Fruit fly (Drosophila melanogaster) whole organism, pupa: ENCODE results near the gene CG13113.

ENCODE experiments used
- CG10348 ChIP-seq: fragments of 200-800 bp; sonication (Bioruptor generic); IDR thresholded peaks from 2 replicates; pipeline ENCODE4 v1.3.6; 2022; ENCODE audit warnings: missing biosample characterization, missing genetic modification characterization
- CG12605 ChIP-seq: fragments of 200-800 bp; sonication (Bioruptor generic); IDR thresholded peaks from 2 replicates; pipeline ENCODE4 v1.3.6; 2022; ENCODE audit warnings: missing biosample characterization, missing genetic modification characterization
- CG13204 ChIP-seq: fragments of 200-800 bp; sonication (Bioruptor generic); optimal IDR thresholded peaks from 2 replicates; lab custom pipeline; 2018; ENCODE audit warnings: missing biosample characterization, mild to moderate bottlenecking, missing genetic modification characterization, moderate library complexity
- CG14655 ChIP-seq: fragments of 200-800 bp; sonication (Bioruptor generic); optimal IDR thresholded peaks from 3 replicates; lab custom pipeline; 2017; ENCODE audit warnings: mild to moderate bottlenecking, missing biosample characterization, missing genetic modification reagents, missing genetic modification characterization
- CG15710 ChIP-seq: fragments of 200-800 bp; sonication (Bioruptor generic); optimal IDR thresholded peaks from 2 replicates; lab custom pipeline; 2018; ENCODE audit warnings: missing biosample characterization, mild to moderate bottlenecking, missing genetic modification characterization, moderate library complexity
- CG17806 ChIP-seq: fragments of 200-800 bp; sonication (Bioruptor generic); optimal IDR thresholded peaks from 2 replicates; lab custom pipeline; 2018; ENCODE audit warnings: missing biosample characterization, mild to moderate bottlenecking, missing genetic modification characterization, moderate library complexity
- CG32121 ChIP-seq: fragments of 200-800 bp; sonication (Bioruptor generic); IDR thresholded peaks from 2 replicates; pipeline ENCODE4 v1.3.6; 2022; ENCODE audit warnings: missing biosample characterization, missing genetic modification characterization
- CG34367 ChIP-seq: fragments of 200-800 bp; sonication (Bioruptor generic); optimal IDR thresholded peaks from 2 replicates; lab custom pipeline; 2018; ENCODE audit warnings: missing biosample characterization, mild to moderate bottlenecking, missing genetic modification characterization
- CG4496 ChIP-seq: fragments of 200-800 bp; sonication (Bioruptor generic); IDR thresholded peaks from 3 replicates; pipeline ENCODE4 v1.3.6; 2022; ENCODE audit warnings: missing biosample characterization, missing genetic modification characterization
- CG8301 ChIP-seq: fragments of 200-800 bp; sonication (Bioruptor generic); optimal IDR thresholded peaks from 2 replicates; lab custom pipeline; 2018; ENCODE audit warnings: missing biosample characterization, mild to moderate bottlenecking, missing genetic modification characterization
- CG9948 ChIP-seq: fragments of 200-800 bp; sonication (Bioruptor generic); optimal IDR thresholded peaks from 2 replicates; lab custom pipeline; 2018; ENCODE audit warnings: missing biosample characterization, mild to moderate bottlenecking, missing genetic modification characterization, moderate library complexity
- D1 ChIP-seq: fragments of 200-800 bp; sonication (Bioruptor generic); optimal IDR thresholded peaks from 2 replicates; lab custom pipeline; 2018; ENCODE audit warnings: missing biosample characterization, mild to moderate bottlenecking, missing genetic modification characterization, moderate library complexity
- EcR ChIP-seq: fragments of 200-800 bp; sonication (Bioruptor generic); optimal IDR thresholded peaks from 3 replicates; lab custom pipeline; 2019; ENCODE audit warnings: missing biosample characterization, missing genetic modification characterization, mild to moderate bottlenecking, moderate library complexity, missing genetic modification reagents
- Ets98B ChIP-seq: fragments of 200-800 bp; sonication (Bioruptor generic); IDR thresholded peaks from 2 replicates; pipeline ENCODE4 v1.3.6; 2022; ENCODE audit warnings: missing biosample characterization, missing genetic modification characterization
- Pif1A ChIP-seq: fragments of 200-800 bp; sonication (Bioruptor generic); optimal IDR thresholded peaks from 3 replicates; lab custom pipeline; 2016; ENCODE audit warnings: missing biosample characterization, missing genetic modification characterization
- Pif1B ChIP-seq: fragments of 200-800 bp; sonication (Bioruptor generic); optimal IDR thresholded peaks from 3 replicates; lab custom pipeline; 2016; ENCODE audit warnings: missing biosample characterization, missing genetic modification characterization
- Snoo ChIP-seq: fragments of 200-800 bp; sonication (Bioruptor generic); optimal IDR thresholded peaks from 3 replicates; lab custom pipeline; 2017; ENCODE audit warnings: missing biosample characterization, mild to moderate bottlenecking, missing genetic modification characterization, inconsistent platforms
- fd96Ca ChIP-seq: fragments of 200-800 bp; sonication (Bioruptor generic); IDR thresholded peaks from 3 replicates; pipeline ENCODE4 v1.3.6; 2022; ENCODE audit warnings: missing biosample characterization, missing genetic modification characterization
- gl ChIP-seq: fragments of 200-800 bp; sonication (Bioruptor generic); optimal IDR thresholded peaks from 2 replicates; lab custom pipeline; 2018; ENCODE audit warnings: missing biosample characterization, mild to moderate bottlenecking, missing genetic modification characterization
- rn ChIP-seq: fragments of 200-800 bp; sonication (Bioruptor generic); IDR thresholded peaks from 2 replicates; pipeline ENCODE4 v1.3.6; 2022; ENCODE audit warnings: missing biosample characterization, missing genetic modification characterization

The CG13113 gene

dm6 chr2L:9581582-9581981, 37.6 kb downstream of the CG13113 start, which contains the start of gene gcm:
gcm (minus strand) TSS chr2L:9581745.
- no peak for TF ChIP-seq CG32121 (GFP tag; lab: Robert Waterston, UW)
- no peak for TF ChIP-seq Pif1B
- TF ChIP-seq CG4496 (GFP tag; lab: Robert Waterston, UW): no peak
- no peak for TF ChIP-seq CG14655 (GFP tag; lab: Kevin White, UChicago)
- no peak for TF ChIP-seq rn (GFP tag; lab: Robert Waterston, UW)
- TF ChIP-seq D1 (tag; lab: Kevin White, UChicago): no peak
- TF ChIP-seq CG13204 (GFP tag; lab: Kevin White, UChicago): no peak
- no peak for TF ChIP-seq CG15710 (tag; lab: Kevin White, UChicago)
- no peak for TF ChIP-seq CG8301 (tag; lab: Kevin White, UChicago)
- TF ChIP-seq CG34367 (tag; lab: Kevin White, UChicago): no peak
- no peak for TF ChIP-seq fd96Ca (GFP tag; lab: Robert Waterston, UW)
- no peak for TF ChIP-seq Snoo (tag; lab: Kevin White, UChicago)
- TF ChIP-seq CG12605 (GFP tag; lab: Robert Waterston, UW): no peak
- no peak for TF ChIP-seq Pif1A (GFP tag; lab: Kevin White, UChicago)

dm6 chr2L:9584098-9584703, 40.2 kb downstream of the CG13113 start:
- no peak for TF ChIP-seq gl (tag; lab: Kevin White, UChicago)
- TF ChIP-seq CG15710 (tag; lab: Kevin White, UChicago): no peak
- TF ChIP-seq Ets98B (GFP tag; lab: Robert Waterston, UW): no peak
- no peak for TF ChIP-seq CG10348 (GFP tag; lab: Robert Waterston, UW)
- TF ChIP-seq, all 21 proteins: peak for 0

dm6 chr2L:9585942-9586341, 42.0 kb downstream of the CG13113 start:
- TF ChIP-seq CG12605 (GFP tag; lab: Robert Waterston, UW): no peak
- no peak for TF ChIP-seq Pif1B
- no peak for TF ChIP-seq CG13204 (GFP tag; lab: Kevin White, UChicago)
- no peak for TF ChIP-seq CG4496 (GFP tag; lab: Robert Waterston, UW)
- TF ChIP-seq CG34367 (tag; lab: Kevin White, UChicago): no peak
- TF ChIP-seq EcR: no peak

- no peak for TF ChIP-seq CG9948 (tag; lab: Kevin White, UChicago)
- TF ChIP-seq CG10348 (GFP tag; lab: Robert Waterston, UW): no peak
- no peak for TF ChIP-seq Snoo (tag; lab: Kevin White, UChicago)
- no peak for TF ChIP-seq CG12605 (GFP tag; lab: Robert Waterston, UW)
- no peak for TF ChIP-seq CG32121 (GFP tag; lab: Robert Waterston, UW)
- no peak for TF ChIP-seq CG13204 (GFP tag; lab: Kevin White, UChicago)
- no peak for TF ChIP-seq D1 (tag; lab: Kevin White, UChicago)
- TF ChIP-seq CG8301 (tag; lab: Kevin White, UChicago): no peak
- TF ChIP-seq Pif1A (GFP tag; lab: Kevin White, UChicago): no peak
- no peak for TF ChIP-seq rn (GFP tag; lab: Robert Waterston, UW)
- no peak for TF ChIP-seq EcR
- TF ChIP-seq CG14655 (GFP tag; lab: Kevin White, UChicago): no peak
- TF ChIP-seq CG15710 (tag; lab: Kevin White, UChicago): no peak
- TF ChIP-seq fd96Ca (GFP tag; lab: Robert Waterston, UW): no peak
- TF ChIP-seq gl (tag; lab: Kevin White, UChicago): no peak
- no peak for TF ChIP-seq CG34367 (tag; lab: Kevin White, UChicago)
- TF ChIP-seq CG17806 (tag; lab: Kevin White, UChicago): no peak
- no peak for TF ChIP-seq CG4496 (GFP tag; lab: Robert Waterston, UW)
- TF ChIP-seq Pif1B: no peak
Observed at dm6 chr2L:9589176-9589575, 45.2 kb downstream of the CG13113 start, which contains the start of gene CG3841. CG3841 (plus strand) TSS chr2L:9589476.

- no peak for TF ChIP-seq fd96Ca (GFP tag; lab: Robert Waterston, UW)
- TF ChIP-seq EcR: no peak
- no peak for TF ChIP-seq CG12605 (GFP tag; lab: Robert Waterston, UW)
- TF ChIP-seq CG10348 (GFP tag; lab: Robert Waterston, UW): no peak
- TF ChIP-seq gl (tag; lab: Kevin White, UChicago): no peak
- no peak for TF ChIP-seq CG9948 (tag; lab: Kevin White, UChicago)
- TF ChIP-seq Pif1B: no peak
- TF ChIP-seq, all 21 proteins: peak for 0
Observed at dm6 chr2L:9591146-9591545, 47.2 kb downstream of the CG13113 start.
